Worm (Caenorhabditis elegans) whole organism, young adult: Measurements from ENCODE around the gene F08B4.8.

Experiments used
- B0035.1 ChIP-seq: sonication (generic microtip); optimal IDR thresholded peaks from 2 replicates; lab custom pipeline; 2016; ENCODE audit warnings: missing genetic modification characterization, mild to moderate bottlenecking, missing compliant biosample characterization, missing genotype, missing genetic modification reagents
- B0336.3 ChIP-seq: fragments of 200-800 bp; sonication (Bioruptor generic); IDR thresholded peaks from 2 replicates; pipeline ENCODE4 v1.3.6; 2022; ENCODE audit warnings: missing genetic modification characterization, missing compliant biosample characterization
- C06A6.2 ChIP-seq: fragments of 200-800 bp; sonication (Bioruptor generic); conservative IDR thresholded peaks from 2 replicates; pipeline ENCODE4 v1.3.6; 2022; ENCODE audit warnings: missing genetic modification characterization, missing compliant biosample characterization
- F22D6.2 ChIP-seq: sonication (generic microtip); optimal IDR thresholded peaks from 2 replicates; lab custom pipeline; 2016; ENCODE audit warnings: mild to moderate bottlenecking, missing genetic modification characterization, missing compliant biosample characterization
- F23B12.7 ChIP-seq: sonication (generic microtip); optimal IDR thresholded peaks from 2 replicates; lab custom pipeline; 2017; ENCODE audit warnings: missing genetic modification characterization, mild to moderate bottlenecking, missing compliant biosample characterization, antibody characterized with exemption, moderate library complexity; ENCODE audit not compliant: insufficient read depth
- F52B5.7 ChIP-seq: sonication (generic microtip); optimal IDR thresholded peaks from 2 replicates; lab custom pipeline; 2016; ENCODE audit warnings: mild to moderate bottlenecking, missing genetic modification characterization, missing compliant biosample characterization
- F55B11.4 ChIP-seq: sonication (generic microtip); optimal IDR thresholded peaks from 2 replicates; lab custom pipeline; 2016; ENCODE audit warnings: missing compliant biosample characterization, missing genetic modification characterization, borderline replicate concordance; ENCODE audit not compliant: insufficient read depth
- F57A8.1 ChIP-seq: fragments of 200-800 bp; sonication (Bioruptor generic); optimal IDR thresholded peaks from 2 replicates; lab custom pipeline; 2018; ENCODE audit warnings: mild to moderate bottlenecking, missing genetic modification characterization, moderate library complexity, missing compliant biosample characterization
- F57C9.4 ChIP-seq: sonication (generic microtip); optimal IDR thresholded peaks from 2 replicates; lab custom pipeline; 2017; ENCODE audit warnings: mild to moderate bottlenecking, missing genetic modification characterization, missing compliant biosample characterization
- T26A5.8 ChIP-seq: sonication (generic microtip); optimal IDR thresholded peaks from 2 replicates; lab custom pipeline; 2016; ENCODE audit warnings: missing genetic modification characterization, missing compliant biosample characterization
- Y53F4B.3 ChIP-seq: fragments of 200-800 bp; sonication (Bioruptor generic); IDR thresholded peaks from 2 replicates; pipeline ENCODE4 v1.3.6; 2022; ENCODE audit warnings: missing genetic modification reagents, missing genetic modification characterization, missing compliant biosample characterization
- Y53G8AR.9 ChIP-seq: fragments of 200-800 bp; sonication (Bioruptor generic); conservative IDR thresholded peaks from 2 replicates; pipeline ENCODE4 v1.3.6; 2022; ENCODE audit warnings: missing genetic modification reagents, missing genetic modification characterization, missing compliant biosample characterization
- Y56A3A.18 ChIP-seq: fragments of 200-800 bp; sonication (Bioruptor generic); IDR thresholded peaks from 2 replicates; pipeline ENCODE4 v1.3.6; 2022; ENCODE audit warnings: missing genetic modification reagents, missing genetic modification characterization, missing compliant biosample characterization
- Y67H2A.10 ChIP-seq: fragments of 200-800 bp; sonication (Bioruptor generic); conservative IDR thresholded peaks from 2 replicates; pipeline ENCODE4 v1.3.6; 2022; ENCODE audit warnings: missing genetic modification reagents, missing genetic modification characterization, missing compliant biosample characterization
- athp-1 ChIP-seq: sonication (generic microtip); optimal IDR thresholded peaks from 2 replicates; lab custom pipeline; 2017; ENCODE audit warnings: mild to moderate bottlenecking, missing genetic modification characterization, missing compliant biosample characterization
- attf-5 ChIP-seq: fragments of 200-800 bp; sonication (Bioruptor generic); optimal IDR thresholded peaks from 2 replicates; lab custom pipeline; 2018; ENCODE audit warnings: mild to moderate bottlenecking, missing genetic modification characterization, missing compliant biosample characterization
- bed-1 ChIP-seq: fragments of 200-800 bp; sonication (Bioruptor generic); IDR thresholded peaks from 2 replicates; pipeline ENCODE4 v1.3.6; 2022; ENCODE audit warnings: missing genetic modification reagents, missing genetic modification characterization, missing compliant biosample characterization
- cebp-1 ChIP-seq, 2 experiments: fragments of 200-800 bp in 1 of 2; sonication (Bioruptor generic) in 1 of 2; sonication (generic microtip) in 1 of 2; IDR thresholded peaks in 1 of 2; optimal IDR thresholded peaks in 1 of 2; 2 replicates each; pipeline versions ENCODE4 v1.3.6 to Lab custom; 2017 to 2022; ENCODE audit warnings: missing compliant biosample characterization in 2 of 2, missing genetic modification characterization in 2 of 2, mild to moderate bottlenecking in 1 of 2, missing genetic modification reagents in 1 of 2, moderate library complexity in 1 of 2
- ceh-100 ChIP-seq: fragments of 200-800 bp; sonication (Bioruptor generic); IDR thresholded peaks from 2 replicates; pipeline ENCODE4 v1.3.6; 2022; ENCODE audit warnings: missing genetic modification reagents, missing genetic modification characterization, missing compliant biosample characterization
- ceh-40 ChIP-seq: fragments of 200-800 bp; sonication (Bioruptor generic); IDR thresholded peaks from 2 replicates; pipeline ENCODE4 v1.3.6; 2022; ENCODE audit warnings: missing genetic modification characterization, missing compliant biosample characterization
- ceh-58 ChIP-seq: fragments of 200-800 bp; sonication (Bioruptor generic); IDR thresholded peaks from 2 replicates; pipeline ENCODE4 v1.3.6; 2022; ENCODE audit warnings: missing genetic modification characterization, missing compliant biosample characterization
- ceh-79 ChIP-seq: sonication (generic microtip); optimal IDR thresholded peaks from 2 replicates; lab custom pipeline; 2017; ENCODE audit warnings: mild to moderate bottlenecking, missing genetic modification characterization, missing compliant biosample characterization
- chd-7 ChIP-seq: sonication (generic microtip); optimal IDR thresholded peaks from 2 replicates; lab custom pipeline; 2016; ENCODE audit warnings: mild to moderate bottlenecking, missing genetic modification characterization, moderate library complexity, missing compliant biosample characterization
- ekl-4 ChIP-seq: fragments of 200-800 bp; sonication (Bioruptor generic); IDR thresholded peaks from 2 replicates; pipeline ENCODE4 v1.3.6; 2022; ENCODE audit warnings: missing genetic modification reagents, missing genetic modification characterization, missing compliant biosample characterization
- fkh-3 ChIP-seq: sonication (generic microtip); optimal IDR thresholded peaks from 2 replicates; lab custom pipeline; 2016; ENCODE audit warnings: mild to moderate bottlenecking, missing genetic modification characterization, missing compliant biosample characterization
- hmg-1.2 ChIP-seq: fragments of 200-800 bp; sonication (Bioruptor generic); IDR thresholded peaks from 2 replicates; pipeline ENCODE4 v1.3.6; 2022; ENCODE audit warnings: missing genetic modification reagents, missing genetic modification characterization, missing compliant biosample characterization
- let-607 ChIP-seq, 2 experiments: fragments of 200-800 bp in 1 of 2; sonication (Bioruptor generic) in 1 of 2; sonication (generic microtip) in 1 of 2; optimal IDR thresholded peaks; 2 replicates each; lab custom pipeline; 2016 to 2018; ENCODE audit warnings: mild to moderate bottlenecking in 2 of 2, missing compliant biosample characterization in 2 of 2, missing genetic modification characterization in 2 of 2, moderate library complexity in 2 of 2, missing genotype in 1 of 2
- lin-35 ChIP-seq, 3 experiments: fragments of 150-350 bp in 2 of 3; sonication (generic microtip) in 1 of 3; optimal IDR thresholded peaks; 2 replicates each; lab custom pipeline; 2014 to 2018; ENCODE audit warnings: missing biosample characterization in 3 of 3, missing genetic modification characterization in 3 of 3, missing genetic modification reagents in 3 of 3
- lir-1 ChIP-seq: fragments of 200-800 bp; sonication (Bioruptor generic); conservative IDR thresholded peaks from 2 replicates; pipeline ENCODE4 v1.3.6; 2022; ENCODE audit warnings: missing genetic modification reagents, missing genetic modification characterization, missing compliant biosample characterization
- mcd-1 ChIP-seq: fragments of 200-800 bp; sonication (Bioruptor generic); IDR thresholded peaks from 2 replicates; pipeline ENCODE4 v1.3.6; 2022; ENCODE audit warnings: missing genetic modification reagents, missing genetic modification characterization, missing compliant biosample characterization
- mel-28 ChIP-seq: sonication (generic microtip); optimal IDR thresholded peaks from 2 replicates; lab custom pipeline; 2016; ENCODE audit warnings: borderline replicate concordance, mild to moderate bottlenecking, missing genetic modification characterization, missing compliant biosample characterization
- nfya-2 ChIP-seq: fragments of 200-800 bp; sonication (Bioruptor generic); IDR thresholded peaks from 2 replicates; pipeline ENCODE4 v1.3.6; 2022; ENCODE audit warnings: missing genetic modification reagents, missing genetic modification characterization, missing compliant biosample characterization
- nhr-90 ChIP-seq: sonication (generic microtip); optimal IDR thresholded peaks from 2 replicates; lab custom pipeline; 2016; ENCODE audit warnings: missing genotype, mild to moderate bottlenecking, missing genetic modification characterization, missing compliant biosample characterization
- pha-4 ChIP-seq: fragments of 150-350 bp; sonication (generic microtip); optimal IDR thresholded peaks from 2 replicates; lab custom pipeline; 2014; ENCODE audit warnings: missing biosample characterization, missing genetic modification reagents, missing genetic modification characterization
- rcor-1 ChIP-seq: fragments of 200-800 bp; sonication (Bioruptor generic); IDR thresholded peaks from 2 replicates; pipeline ENCODE4 v1.3.6; 2022; ENCODE audit warnings: missing genetic modification reagents, missing genetic modification characterization, missing compliant biosample characterization
- sdz-38 ChIP-seq: sonication (generic microtip); optimal IDR thresholded peaks from 2 replicates; lab custom pipeline; 2016; ENCODE audit warnings: missing genotype, missing genetic modification characterization, missing compliant biosample characterization
- snpc-1.1 ChIP-seq: sonication (generic microtip); optimal IDR thresholded peaks from 2 replicates; lab custom pipeline; 2017; ENCODE audit warnings: missing genetic modification characterization, mild to moderate bottlenecking, missing compliant biosample characterization, antibody characterized with exemption, moderate library complexity, missing genotype, missing genetic modification reagents; ENCODE audit not compliant: insufficient read depth
- snpc-1.3 ChIP-seq: sonication (generic microtip); optimal IDR thresholded peaks from 2 replicates; lab custom pipeline; 2017; ENCODE audit warnings: missing genetic modification characterization, mild to moderate bottlenecking, missing compliant biosample characterization, antibody characterized with exemption, moderate library complexity, missing genotype, missing genetic modification reagents; ENCODE audit not compliant: insufficient read depth
- snpc-4 ChIP-seq, 5 experiments: fragments of 150-350 bp in 1 of 5; sonication (generic microtip) in 4 of 5; optimal IDR thresholded peaks; 2 replicates each; lab custom pipeline; 2014 to 2018; ENCODE audit warnings: missing genetic modification characterization in 5 of 5, missing biosample characterization in 3 of 5, antibody characterized with exemption in 2 of 5, mild to moderate bottlenecking in 2 of 5, missing compliant biosample characterization in 2 of 5, missing genotype in 2 of 5, moderate library complexity in 2 of 5, missing genetic modification reagents in 1 of 5
- somi-1 ChIP-seq: fragments of 200-800 bp; sonication (Bioruptor generic); optimal IDR thresholded peaks from 2 replicates; lab custom pipeline; 2018; ENCODE audit warnings: mild to moderate bottlenecking, missing genetic modification characterization, missing compliant biosample characterization
- tbp1 ChIP-seq: fragments of 200-800 bp; sonication (Bioruptor generic); optimal IDR thresholded peaks from 2 replicates; lab custom pipeline; 2018; ENCODE audit warnings: mild to moderate bottlenecking, missing genetic modification characterization, missing compliant biosample characterization
- tlf-1 ChIP-seq: fragments of 200-800 bp; sonication (Bioruptor generic); optimal IDR thresholded peaks from 2 replicates; lab custom pipeline; 2018; ENCODE audit warnings: mild to moderate bottlenecking, missing genetic modification characterization, missing compliant biosample characterization
- zfh-2 ChIP-seq: fragments of 200-800 bp; sonication (Bioruptor generic); conservative IDR thresholded peaks from 2 replicates; pipeline ENCODE4 v1.3.6; 2022; ENCODE audit warnings: missing genetic modification reagents, missing genetic modification characterization, missing compliant biosample characterization
- ztf-6 ChIP-seq: fragments of 200-800 bp; sonication (Bioruptor generic); IDR thresholded peaks from 2 replicates; pipeline ENCODE4 v1.3.6; 2022; ENCODE audit warnings: missing genetic modification reagents, missing genetic modification characterization, missing compliant biosample characterization

The F08B4.8 gene

DNA sequence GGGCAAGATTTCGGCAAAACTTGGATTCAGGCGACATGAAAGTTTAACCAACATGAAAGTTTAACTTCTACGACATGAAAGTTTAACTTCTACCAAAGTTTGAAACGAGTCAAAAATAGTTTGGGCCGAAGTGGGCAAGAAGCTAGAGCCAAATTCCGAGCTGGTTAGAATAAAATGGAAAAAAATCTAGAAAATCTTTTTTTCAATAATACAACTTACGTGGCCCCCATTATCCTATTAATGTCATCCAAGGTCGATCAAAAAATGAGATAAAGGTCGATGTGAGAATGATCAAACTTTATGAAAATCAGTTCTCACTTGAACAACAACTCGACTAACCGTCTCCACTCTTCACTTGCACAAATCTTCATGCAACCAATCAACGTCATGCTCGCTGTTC lies at the start of gene F08B4.8:
F08B4.8 (plus strand) TSS at position 301 of the 400 bp plus-strand sequence.
- TF ChIP-seq snpc-1.1 (no peak), Y67H2A.10 (GFP tag; lab: Robert Waterston, UW) (no peak), snpc-1.3 (no peak), athp-1 (no peak), B0035.1 (tag; lab: Kevin White, UChicago) (no peak), F57A8.1 (GFP tag; lab: Kevin White, UChicago) (no peak), F22D6.2 (no peak), bed-1 (GFP tag; lab: Robert Waterston, UW) (no peak), F57C9.4 (tag; lab: Kevin White, UChicago) (no peak), mel-28 (tag; lab: Kevin White, UChicago) (no peak)

ce11 chrIV:8628262-8628661 lies 49.1 kb upstream of the F08B4.8 start:
- TF ChIP-seq Y53G8AR.9 (GFP tag; lab: Robert Waterston, UW) = 0 out of 2 replicates have a peak, but pooled peaks have one; percentile 25
- no peak for TF ChIP-seq F23B12.7 (tag; lab: Kevin White, UChicago)
- TF ChIP-seq, all 124 proteins: peak for 1

- TF ChIP-seq B0336.3 (GFP tag; lab: Robert Waterston, UW) (no peak), pha-4 (tag; lab: Kevin White, UChicago) (no peak), ekl-4 (GFP tag; lab: Robert Waterston, UW) (no peak), F52B5.7 (tag; lab: Kevin White, UChicago) (no peak), F55B11.4 (no peak), tbp1 (GFP tag; lab: Kevin White, UChicago) (no peak), Y56A3A.18 (GFP tag; lab: Robert Waterston, UW) (no peak), mel-28 (tag; lab: Kevin White, UChicago) (no peak), lin-35 (GFP tag; optimal IDR thresholded peaks at IDR 0.05; lab: Kevin White, UChicago) (peak in 1 of 3 experiments; percentile 73), ceh-40 (no peak), nfya-2 (GFP tag; lab: Robert Waterston, UW) (no peak), chd-7 (tag; lab: Kevin White, UChicago) (peak; percentile 53), hmg-1.2 (GFP tag; lab: Robert Waterston, UW) (peak; percentile 58; the same call in 1 of the 2 replicates), mcd-1 (0 out of 2 replicates have a peak, but pooled peaks have one; percentile 21), snpc-4 (GFP tag; optimal IDR thresholded peaks at IDR 0.05; lab: Kevin White, UChicago) (no peak), snpc-4 (tag; optimal IDR thresholded peaks at IDR 0.05; lab: Kevin White, UChicago) (no peak), let-607 (tag; optimal IDR thresholded peaks at IDR 0.05; lab: Kevin White, UChicago) (no peak), somi-1 (peak; percentile 4), lir-1 (GFP tag; lab: Robert Waterston, UW) (no peak), sdz-38 (tag; lab: Kevin White, UChicago) (no peak), ztf-6 (GFP tag; lab: Robert Waterston, UW) (no peak), ceh-79 (tag; lab: Kevin White, UChicago) (no peak), rcor-1 (GFP tag; lab: Robert Waterston, UW) (no peak), cebp-1 (GFP tag; IDR thresholded peaks at IDR 0.05; lab: Robert Waterston, UW) (no peak), cebp-1 (tag; optimal IDR thresholded peaks at IDR 0.05; lab: Kevin White, UChicago) (peak; percentile 25), zfh-2 (GFP tag; lab: Robert Waterston, UW) (peak; percentile 81), tlf-1 (GFP tag; lab: Kevin White, UChicago) (no peak), C06A6.2 (no peak), nhr-90 (tag; lab: Kevin White, UChicago) (no peak), T26A5.8 (no peak), Y53F4B.3 (GFP tag; lab: Robert Waterston, UW) (no peak), ceh-100 (GFP tag; lab: Robert Waterston, UW) (no peak), attf-5 (GFP tag; lab: Kevin White, UChicago) (peak; percentile 23), fkh-3 (no peak), ceh-58 (GFP tag; lab: Robert Waterston, UW) (no peak)
Observed at ce11 chrIV:8629609-8630052, 47.8 kb upstream of the F08B4.8 start.
